Worm (Caenorhabditis elegans): ENCODE data around the gene nlp-3.

Gene nlp-3

ce11 chrX:13200312-13200711, 22.1 kb upstream of the nlp-3 start:
- no peak for TF ChIP-seq unc-62 (GFP tag; optimal IDR thresholded peaks at IDR 0.05)

- no peak for TF ChIP-seq unc-62 (GFP tag; optimal IDR thresholded peaks at IDR 0.05)
These were observed 19.9 kb upstream of the nlp-3 start for ce11 chrX:13198134-13198533.

- TF ChIP-seq unc-62 (GFP tag; optimal IDR thresholded peaks at IDR 0.05): no peak
These were observed 12.7 kb upstream of the nlp-3 start, which contains the start of gene gpa-6 for ce11 chrX:13190912-13191311. Gene gpa-6 (plus strand): TSS chrX:13191212.

ce11 chrX:13189861-13190260, 11.6 kb upstream of the nlp-3 start, which contains the start of gene cwp-5:
Gene cwp-5 (minus strand): TSS chrX:13189961.
- TF ChIP-seq unc-62 (GFP tag; optimal IDR thresholded peaks at IDR 0.05): no peak

- TF ChIP-seq unc-62 (GFP tag; optimal IDR thresholded peaks at IDR 0.05): no peak
These were observed 3.8 kb upstream of the nlp-3 start for ce11 chrX:13182012-13182411.

ce11 chrX:13174437-13174836, 3.8 kb downstream of the nlp-3 start:
- TF ChIP-seq unc-62 (GFP tag; optimal IDR thresholded peaks at IDR 0.05): no peak

ce11 chrX:13171206-13171605, 7.0 kb downstream of the nlp-3 start:
- no peak for TF ChIP-seq unc-62 (GFP tag; optimal IDR thresholded peaks at IDR 0.05)

- no peak for TF ChIP-seq unc-62 (GFP tag; optimal IDR thresholded peaks at IDR 0.05)
These were observed 7.4 kb downstream of the nlp-3 start for ce11 chrX:13170804-13171203.

- no peak for TF ChIP-seq unc-62 (GFP tag; optimal IDR thresholded peaks at IDR 0.05)
These were observed 8.3 kb downstream of the nlp-3 start, which contains the start of gene mob-2 for ce11 chrX:13169975-13170374. Gene mob-2 (minus strand): TSS chrX:13170075.

ce11 chrX:13169133-13169532, 9.1 kb downstream of the nlp-3 start:
- TF ChIP-seq unc-62 (GFP tag; optimal IDR thresholded peaks at IDR 0.05): no peak

- TF ChIP-seq unc-62 (GFP tag; optimal IDR thresholded peaks at IDR 0.05): no peak
These were observed 12.6 kb downstream of the nlp-3 start for ce11 chrX:13165686-13166085.

- TF ChIP-seq unc-62 (GFP tag; optimal IDR thresholded peaks at IDR 0.05): no peak
These were observed 13.9 kb downstream of the nlp-3 start for ce11 chrX:13164301-13164700.

- no peak for TF ChIP-seq unc-62 (GFP tag; optimal IDR thresholded peaks at IDR 0.05)
These were observed 15.1 kb downstream of the nlp-3 start for ce11 chrX:13163185-13163584.

ce11 chrX:13162351-13163038, 15.8 kb downstream of the nlp-3 start:
- no peak for TF ChIP-seq unc-62 (GFP tag; optimal IDR thresholded peaks at IDR 0.05)

ce11 chrX:13161778-13162177, 16.5 kb downstream of the nlp-3 start:
- TF ChIP-seq unc-62 (GFP tag; optimal IDR thresholded peaks at IDR 0.05): no peak

- no peak for TF ChIP-seq unc-62 (GFP tag; optimal IDR thresholded peaks at IDR 0.05)
These were observed 18.4 kb downstream of the nlp-3 start for ce11 chrX:13159890-13160289.

ce11 chrX:13159005-13159404, 19.2 kb downstream of the nlp-3 start:
- TF ChIP-seq unc-62 (GFP tag; optimal IDR thresholded peaks at IDR 0.05): no peak

ce11 chrX:13158487-13158886, 19.8 kb downstream of the nlp-3 start:
- TF ChIP-seq unc-62 (GFP tag; optimal IDR thresholded peaks at IDR 0.05): no peak

All from whole organism, dauer.